Fruit fly (Drosophila melanogaster) whole organism, embryonic: Measurements from ENCODE around the gene Grx5.

Source experiments
- CG10543 ChIP-seq: fragments of 200-800 bp; sonication (Bioruptor generic); optimal IDR thresholded peaks from 3 replicates; lab custom pipeline; 2017; ENCODE audit warnings: missing biosample characterization, mild to moderate bottlenecking, missing genetic modification characterization, moderate library complexity
- CG12155 ChIP-seq: fragments of 200-800 bp; sonication (Bioruptor generic); optimal IDR thresholded peaks from 3 replicates; lab custom pipeline; 2016; ENCODE audit warnings: missing biosample characterization, missing genetic modification characterization
- CG12236 ChIP-seq: fragments of 200-800 bp; sonication (Bioruptor generic); optimal IDR thresholded peaks from 2 replicates; lab custom pipeline; 2016; ENCODE audit warnings: missing biosample characterization, missing genetic modification characterization
- CG14014 ChIP-seq: fragments of 200-800 bp; sonication (Bioruptor generic); IDR thresholded peaks from 2 replicates; pipeline ENCODE4 v1.3.6; 2022; ENCODE audit warnings: missing biosample characterization, missing genetic modification characterization
- CG14050 ChIP-seq: fragments of 200-800 bp; sonication (Bioruptor generic); IDR thresholded peaks from 3 replicates; pipeline ENCODE4 v1.3.6; 2022; ENCODE audit warnings: missing biosample characterization, missing genetic modification characterization
- CG15073 ChIP-seq: fragments of 200-800 bp; sonication (Bioruptor generic); optimal IDR thresholded peaks from 2 replicates; lab custom pipeline; 2016; ENCODE audit warnings: missing biosample characterization, missing genetic modification characterization
- CG15479 ChIP-seq: fragments of 200-800 bp; sonication (Bioruptor generic); optimal IDR thresholded peaks from 3 replicates; lab custom pipeline; 2019; ENCODE audit warnings: missing biosample characterization, mild to moderate bottlenecking, missing genetic modification characterization, moderate library complexity
- CG1647 ChIP-seq: fragments of 200-800 bp; sonication (Bioruptor generic); optimal IDR thresholded peaks from 3 replicates; lab custom pipeline; 2016; ENCODE audit warnings: missing biosample characterization, missing genetic modification characterization
- CG17568 ChIP-seq: fragments of 200-800 bp; sonication (Bioruptor generic); optimal IDR thresholded peaks from 2 replicates; lab custom pipeline; 2018; ENCODE audit warnings: missing biosample characterization, mild to moderate bottlenecking, missing genetic modification characterization, moderate library complexity
- CG18764 ChIP-seq: fragments of 200-800 bp; sonication (Bioruptor generic); optimal IDR thresholded peaks from 3 replicates; lab custom pipeline; 2016; ENCODE audit warnings: missing biosample characterization, missing genetic modification characterization
- CG2116 ChIP-seq: fragments of 200-800 bp; sonication (Bioruptor generic); optimal IDR thresholded peaks from 3 replicates; lab custom pipeline; 2018; ENCODE audit warnings: missing biosample characterization, mild to moderate bottlenecking, missing genetic modification characterization
- CG32767 ChIP-seq: fragments of 200-800 bp; sonication (Bioruptor generic); IDR thresholded peaks from 2 replicates; pipeline ENCODE4 v1.3.6; 2022; ENCODE audit warnings: missing biosample characterization, missing genetic modification characterization
- CG34376 ChIP-seq: fragments of 200-800 bp; sonication (Bioruptor generic); optimal IDR thresholded peaks from 2 replicates; lab custom pipeline; 2018; ENCODE audit warnings: missing biosample characterization, mild to moderate bottlenecking, missing genetic modification characterization
- CG42726 ChIP-seq: fragments of 200-800 bp; sonication (Bioruptor generic); IDR thresholded peaks from 2 replicates; pipeline ENCODE4 v1.3.6; 2022; ENCODE audit warnings: missing biosample characterization, missing genetic modification characterization; ENCODE audit not compliant: partially characterized antibody
- CG43689 ChIP-seq: fragments of 200-800 bp; sonication (Bioruptor generic); IDR thresholded peaks from 2 replicates; pipeline ENCODE4 v1.3.6; 2022; ENCODE audit warnings: missing biosample characterization, missing genetic modification characterization
- CG5953 ChIP-seq: fragments of 200-800 bp; sonication (Bioruptor generic); IDR thresholded peaks from 2 replicates; pipeline ENCODE4 v1.3.6; 2022; ENCODE audit warnings: missing biosample characterization, missing genetic modification characterization
- CG6175 ChIP-seq: fragments of 200-800 bp; sonication (Bioruptor generic); IDR thresholded peaks from 3 replicates; pipeline ENCODE4 v1.3.6; 2022; ENCODE audit warnings: missing biosample characterization, missing genetic modification characterization
- CG7372 ChIP-seq: fragments of 200-800 bp; sonication (Bioruptor generic); IDR thresholded peaks from 2 replicates; pipeline ENCODE4 v1.3.6; 2022; ENCODE audit warnings: missing biosample characterization, missing genetic modification characterization
- CTCF ChIP-seq: fragments of 200-800 bp; sonication (Bioruptor generic); optimal IDR thresholded peaks from 2 replicates; lab custom pipeline; 2017; ENCODE audit warnings: missing biosample characterization, mild to moderate bottlenecking, missing genetic modification characterization, moderate library complexity
- Dip3 ChIP-seq: fragments of 200-800 bp; sonication (Bioruptor generic); optimal IDR thresholded peaks from 3 replicates; lab custom pipeline; 2016; ENCODE audit warnings: missing biosample characterization, missing genetic modification characterization
- GATAe ChIP-seq: fragments of 200-800 bp; sonication (Bioruptor generic); conservative IDR thresholded peaks from 2 replicates; pipeline ENCODE4 v1.3.6; 2022; ENCODE audit warnings: missing biosample characterization, missing genetic modification characterization
- Gsc ChIP-seq: fragments of 200-800 bp; sonication (Bioruptor generic); IDR thresholded peaks from 2 replicates; pipeline ENCODE4 v1.3.6; 2022; ENCODE audit warnings: missing biosample characterization, missing genetic modification characterization
- Hr51 ChIP-seq, 2 experiments: fragments of 200-800 bp; sonication (Bioruptor generic); optimal IDR thresholded peaks; 2 replicates in 1 of 2; 3 replicates in 1 of 2; lab custom pipeline; 2016 to 2018; ENCODE audit warnings: missing biosample characterization in 2 of 2, missing genetic modification characterization in 2 of 2, mild to moderate bottlenecking in 1 of 2, moderate library complexity in 1 of 2
- Lpt ChIP-seq: fragments of >200 bp; optimal IDR thresholded peaks from 2 replicates; lab custom pipeline; 2018; ENCODE audit warnings: missing biosample characterization, missing genetic modification characterization
- MTF-1 ChIP-seq: fragments of 200-800 bp; sonication (Bioruptor generic); optimal IDR thresholded peaks from 2 replicates; lab custom pipeline; 2018; ENCODE audit warnings: missing biosample characterization, mild to moderate bottlenecking, missing genetic modification characterization, borderline replicate concordance
- Med ChIP-seq: fragments of 200-800 bp; sonication (Bioruptor generic); peaks from one replicate; lab custom pipeline; 2016; ENCODE audit warnings: missing biosample characterization, missing genetic modification characterization, mild to moderate bottlenecking, inconsistent platforms, moderate library complexity
- Mrtf ChIP-seq: fragments of 200-800 bp; sonication (Bioruptor generic); IDR thresholded peaks from 3 replicates; pipeline ENCODE4 v1.3.6; 2022; ENCODE audit warnings: missing biosample characterization, missing genetic modification characterization
- Xbp1 ChIP-seq: fragments of 200-800 bp; sonication (Bioruptor generic); optimal IDR thresholded peaks from 3 replicates; lab custom pipeline; 2016; ENCODE audit warnings: missing biosample characterization, mild to moderate bottlenecking, missing genetic modification characterization
- ato ChIP-seq: fragments of 200-800 bp; sonication (Bioruptor generic); IDR thresholded peaks from 2 replicates; pipeline ENCODE4 v1.3.6; 2022; ENCODE audit warnings: missing biosample characterization, missing genetic modification characterization; ENCODE audit not compliant: partially characterized antibody
- cato ChIP-seq: fragments of 200-800 bp; sonication (Bioruptor generic); optimal IDR thresholded peaks from 2 replicates; lab custom pipeline; 2016; ENCODE audit warnings: missing biosample characterization, missing genetic modification characterization, borderline replicate concordance
- chm ChIP-seq: fragments of 200-800 bp; sonication (Bioruptor generic); IDR thresholded peaks from 2 replicates; pipeline ENCODE4 v1.3.6; 2022; ENCODE audit warnings: missing biosample characterization, missing genetic modification characterization
- corto ChIP-seq: fragments of 200-800 bp; sonication (Bioruptor generic); optimal IDR thresholded peaks from 2 replicates; lab custom pipeline; 2016; ENCODE audit warnings: missing biosample characterization, mild to moderate bottlenecking, missing genetic modification characterization, moderate library complexity
- dimm ChIP-seq: fragments of 200-800 bp; sonication (Bioruptor generic); IDR thresholded peaks from 2 replicates; pipeline ENCODE4 v1.3.6; 2022; ENCODE audit warnings: missing biosample characterization, missing genetic modification characterization
- dysf ChIP-seq: fragments of 200-800 bp; sonication (Bioruptor generic); IDR thresholded peaks from 3 replicates; pipeline ENCODE4 v1.3.6; 2022; ENCODE audit warnings: missing biosample characterization, missing genetic modification characterization
- eve ChIP-seq, 2 experiments: fragments of >200 bp; optimal IDR thresholded peaks; 2 replicates each; lab custom pipeline; 2017; ENCODE audit warnings: missing biosample characterization in 2 of 2, missing genetic modification characterization in 2 of 2
- grau ChIP-seq: fragments of 200-800 bp; optimal IDR thresholded peaks from 3 replicates; lab custom pipeline; 2019; ENCODE audit warnings: missing biosample characterization, mild to moderate bottlenecking, missing genetic modification characterization, moderate library complexity
- h ChIP-seq: fragments of >200 bp; optimal IDR thresholded peaks from 2 replicates; lab custom pipeline; 2017
- lola ChIP-seq, 3 experiments: fragments of >200 bp in 2 of 3; fragments of 200-800 bp in 1 of 3; sonication (Bioruptor generic) in 1 of 3; optimal IDR thresholded peaks; 2 replicates each; lab custom pipeline; 2017 to 2019; ENCODE audit warnings: missing biosample characterization in 3 of 3, missing genetic modification characterization in 3 of 3, mild to moderate bottlenecking in 1 of 3, moderate library complexity in 1 of 3
- lov ChIP-seq, 2 experiments: fragments of 200-800 bp in 1 of 2; fragments of >200 bp in 1 of 2; sonication (Bioruptor generic) in 1 of 2; IDR thresholded peaks in 1 of 2; optimal IDR thresholded peaks in 1 of 2; 2 replicates in 1 of 2; 3 replicates in 1 of 2; pipeline versions ENCODE4 v1.3.6 to Lab custom; 2017 to 2022; ENCODE audit warnings: missing biosample characterization in 1 of 2, missing genetic modification characterization in 1 of 2
- luna ChIP-seq: fragments of 200-800 bp; sonication (Bioruptor generic); optimal IDR thresholded peaks from 2 replicates; lab custom pipeline; 2016; ENCODE audit warnings: missing biosample characterization, missing genetic modification characterization
- pan ChIP-seq, 4 experiments: fragments of >200 bp in 3 of 4; fragments of 200-800 bp in 1 of 4; sonication (Bioruptor generic) in 1 of 4; optimal IDR thresholded peaks in 3 of 4; IDR thresholded peaks in 1 of 4; 2 replicates each; pipeline versions ENCODE4 v1.3.6 to Lab custom; 2017 to 2022; ENCODE audit warnings: missing biosample characterization in 2 of 4, missing genetic modification characterization in 2 of 4, mixed read lengths in 1 of 4
- ro ChIP-seq: fragments of 200-800 bp; sonication (Bioruptor generic); IDR thresholded peaks from 2 replicates; pipeline ENCODE4 v1.3.6; 2022; ENCODE audit warnings: missing biosample characterization, missing genetic modification characterization
- scrt ChIP-seq: fragments of 200-800 bp; sonication (Bioruptor generic); optimal IDR thresholded peaks from 2 replicates; lab custom pipeline; 2018; ENCODE audit warnings: missing biosample characterization, mild to moderate bottlenecking, missing genetic modification characterization, moderate library complexity
- shn ChIP-seq: fragments of 200-800 bp; sonication (Bioruptor generic); optimal IDR thresholded peaks from 3 replicates; lab custom pipeline; 2016; ENCODE audit warnings: missing biosample characterization, missing genetic modification characterization
- sima ChIP-seq: fragments of 200-800 bp; sonication (Bioruptor generic); optimal IDR thresholded peaks from 2 replicates; lab custom pipeline; 2016; ENCODE audit warnings: missing biosample characterization, missing genetic modification characterization
- sug ChIP-seq: fragments of 200-800 bp; optimal IDR thresholded peaks from 2 replicates; lab custom pipeline; 2019; ENCODE audit warnings: missing biosample characterization, mild to moderate bottlenecking, missing genetic modification characterization, moderate library complexity
- tio ChIP-seq: fragments of 200-800 bp; sonication (Bioruptor generic); optimal IDR thresholded peaks from 2 replicates; lab custom pipeline; 2017; ENCODE audit warnings: missing biosample characterization, missing genetic modification characterization, inconsistent platforms
- trem ChIP-seq: fragments of 200-800 bp; optimal IDR thresholded peaks from 3 replicates; lab custom pipeline; 2019; ENCODE audit warnings: missing biosample characterization, mild to moderate bottlenecking, missing genetic modification characterization, moderate library complexity
- vfl ChIP-seq: fragments of 200-800 bp; sonication (Bioruptor generic); optimal IDR thresholded peaks from 2 replicates; lab custom pipeline; 2016; ENCODE audit warnings: missing biosample characterization, missing genetic modification characterization

Grx5 gene

DNA sequence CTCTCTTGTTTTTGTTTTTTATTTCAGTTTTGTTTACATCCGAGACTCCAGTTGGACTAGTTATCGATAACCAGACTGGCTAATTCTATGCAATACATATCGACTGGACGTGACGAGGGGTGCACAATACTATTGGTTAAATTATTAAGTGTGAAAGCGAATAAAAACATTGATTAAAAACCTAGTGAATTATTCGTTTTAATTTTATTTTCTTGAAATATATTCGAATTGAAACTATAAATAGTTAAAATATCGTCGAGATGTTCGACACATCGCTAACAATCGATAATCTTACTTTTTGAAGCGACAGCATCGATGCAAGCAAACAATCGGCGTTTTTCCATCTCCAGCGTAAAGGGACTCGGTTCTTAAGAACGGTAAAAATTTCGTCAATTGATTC lies 1.0 kb upstream of the Grx5 start, which contains the start of the genes CG32590 and Flo2 (continued):
- TF ChIP-seq Hr51 (GFP tag; optimal IDR thresholded peaks at IDR 0.05; lab: Kevin White, UChicago): peak; percentile 39 to 74
- TF ChIP-seq Xbp1: peak; percentile 80
- TF ChIP-seq CG6175 (GFP tag; lab: Robert Waterston, UW): peak; percentile 68; the same call in 2 of the 3 replicates
- no peak for TF ChIP-seq CG17568 (GFP tag; lab: Kevin White, UChicago)
- TF ChIP-seq grau: peak; percentile 68
- TF ChIP-seq tio (GFP tag; lab: Kevin White, UChicago): no peak
- TF ChIP-seq CG42726 (GFP tag; lab: Robert Waterston, UW): peak; percentile 79; the same call in 1 of the 2 replicates
- no peak for TF ChIP-seq lov (optimal IDR thresholded peaks at IDR 0.05; lab: Kevin White, UChicago)
- TF ChIP-seq lov (GFP tag; IDR thresholded peaks at IDR 0.05; lab: Robert Waterston, UW): peak; percentile 47; the same call in 1 of the 3 replicates
- TF ChIP-seq cato (GFP tag; lab: Kevin White, UChicago): peak; percentile 50
- peak; percentile 13 for TF ChIP-seq CG10543 (GFP tag; lab: Kevin White, UChicago)
- TF ChIP-seq shn (GFP tag; lab: Kevin White, UChicago): peak; percentile 51
- no peak for TF ChIP-seq scrt (GFP tag; lab: Kevin White, UChicago)
- TF ChIP-seq CG32767 (GFP tag; lab: Robert Waterston, UW): peak; percentile 63; the same call in 1 of the 2 replicates
- no peak for TF ChIP-seq pan (optimal IDR thresholded peaks at IDR 0.05; lab: Kevin White, UChicago)
- TF ChIP-seq pan (GFP tag; optimal IDR thresholded peaks at IDR 0.05 in 1 of 2, IDR thresholded peaks at IDR 0.05 in 1 of 2): peak in 1 of 2 experiments; percentile 80
- peak; percentile 57 for TF ChIP-seq CG43689 (GFP tag; lab: Robert Waterston, UW)
- peak; percentile 13 for TF ChIP-seq CG34376 (GFP tag; lab: Kevin White, UChicago)
- TF ChIP-seq CG12236 (GFP tag; lab: Kevin White, UChicago): peak; percentile 10
- TF ChIP-seq sug (tag; lab: Kevin White, UChicago): peak; percentile 60
- no peak for TF ChIP-seq sima
- peak; percentile 90 for TF ChIP-seq ato (GFP tag; lab: Robert Waterston, UW)
- peak; percentile 52; the same call in 2 of the 3 replicates for TF ChIP-seq dysf
- peak; percentile 67 for TF ChIP-seq CG14014
- TF ChIP-seq eve (GFP tag; optimal IDR thresholded peaks at IDR 0.05; lab: Kevin White, UChicago): no peak
- TF ChIP-seq CG2116 (GFP tag; lab: Kevin White, UChicago): peak; percentile 91
- TF ChIP-seq GATAe (GFP tag; lab: Robert Waterston, UW): no peak; the same call in 1 of the 2 replicates
- TF ChIP-seq CG1647 (GFP tag; lab: Kevin White, UChicago): peak; percentile 47
- TF ChIP-seq CTCF: no peak
- peak; percentile 78 for TF ChIP-seq CG7372 (GFP tag; lab: Robert Waterston, UW)
- 0 out of 2 replicates have a peak, but pooled peaks have one; percentile 5 for TF ChIP-seq dimm (GFP tag; lab: Robert Waterston, UW)
- peak; percentile 38 for TF ChIP-seq corto
- TF ChIP-seq Lpt (GFP tag; lab: Kevin White, UChicago): no peak
- TF ChIP-seq CG15073 (GFP tag; lab: Kevin White, UChicago): no peak
- TF ChIP-seq Gsc (GFP tag; lab: Robert Waterston, UW): peak; percentile 25; the same call in 1 of the 2 replicates
- peak; percentile 56 for TF ChIP-seq CG18764
- peak; percentile 66 for TF ChIP-seq CG12155 (GFP tag; lab: Kevin White, UChicago)
- TF ChIP-seq CG15479 (GFP tag; lab: Kevin White, UChicago): no peak
- TF ChIP-seq trem (tag; lab: Kevin White, UChicago): peak; percentile 63
- TF ChIP-seq vfl (GFP tag; lab: Kevin White, UChicago): peak; percentile 64
- TF ChIP-seq CG14050: 0 out of 3 replicates have a peak, but pooled peaks have one; percentile 45
- TF ChIP-seq ro: peak; percentile 42; the same call in 1 of the 2 replicates
- peak; percentile 96 for TF ChIP-seq Med (GFP tag; lab: Kevin White, UChicago)
- TF ChIP-seq Mrtf (GFP tag; lab: Robert Waterston, UW): 0 out of 3 replicates have a peak, but pooled peaks have one; percentile 34
- no peak for TF ChIP-seq MTF-1 (GFP tag; lab: Kevin White, UChicago)
- TF ChIP-seq h: no peak
- peak; percentile 41; the same call in 1 of the 2 replicates for TF ChIP-seq CG5953 (GFP tag; lab: Robert Waterston, UW)
- peak; percentile 42; the same call in 1 of the 2 replicates for TF ChIP-seq chm (GFP tag; lab: Robert Waterston, UW)
- peak; percentile 76 for TF ChIP-seq Dip3 (GFP tag; lab: Kevin White, UChicago)
- peak in 1 of 3 experiments; percentile 57 for TF ChIP-seq lola (GFP tag; optimal IDR thresholded peaks at IDR 0.05; lab: Kevin White, UChicago)
- TF ChIP-seq luna: no peak
